Worm (Caenorhabditis elegans) whole organism, midembryonic: Measurements from ENCODE around the gene mrck-1.

ENCODE experiments used
- T22C8.4 ChIP-seq: fragments of 200-800 bp; sonication (Bioruptor generic); IDR thresholded peaks from 2 replicates; pipeline ENCODE4 v1.3.6; 2022; ENCODE audit warnings: missing genetic modification characterization, missing compliant biosample characterization
- flt-1 ChIP-seq: fragments of 200-800 bp; sonication (Bioruptor generic); IDR thresholded peaks from 2 replicates; pipeline ENCODE4 v1.3.6; 2022; ENCODE audit warnings: missing genetic modification characterization, missing compliant biosample characterization
- med-1 ChIP-seq: sonication (generic microtip); optimal IDR thresholded peaks from 2 replicates; lab custom pipeline; 2017; ENCODE audit warnings: missing genetic modification characterization, mild to moderate bottlenecking, missing compliant biosample characterization, antibody characterized with exemption, missing genetic modification reagents; ENCODE audit not compliant: insufficient read depth
- ztf-23 ChIP-seq: fragments of 200-800 bp; sonication (Bioruptor generic); IDR thresholded peaks from 2 replicates; pipeline ENCODE4 v1.3.6; 2022; ENCODE audit warnings: missing genetic modification reagents, missing genetic modification characterization, missing compliant biosample characterization
- ztf-29 ChIP-seq: fragments of 200-800 bp; sonication (Bioruptor generic); IDR thresholded peaks from 2 replicates; pipeline ENCODE4 v1.3.6; 2022; ENCODE audit warnings: missing genetic modification reagents, missing genetic modification characterization, missing compliant biosample characterization

ce11 chrV:6238347-6238746, 28.7 kb downstream of the mrck-1 start:
- TF ChIP-seq ztf-23 (GFP tag; lab: Robert Waterston, UW) (no peak), T22C8.4 (no peak), med-1 (GFP tag; lab: Kevin White, UChicago) (no peak), ztf-29 (no peak), flt-1 (no peak)
